Worm (Caenorhabditis elegans) whole organism, young adult: ENCODE data around the gene R09A1.3.

ENCODE experiments used
- F10E7.11 ChIP-seq: sonication (generic microtip); optimal IDR thresholded peaks from 2 replicates; lab custom pipeline; 2017; ENCODE audit warnings: mild to moderate bottlenecking, missing genetic modification characterization, moderate library complexity, missing compliant biosample characterization
- ama-1 ChIP-seq, 3 experiments: fragments of 150-350 bp in 1 of 3; sonication (generic microtip) in 2 of 3; optimal IDR thresholded peaks; 2 replicates each; lab custom pipeline; 2014 to 2018; ENCODE audit warnings: missing biosample characterization in 2 of 3, missing genetic modification characterization in 2 of 3, missing genetic modification reagents in 2 of 3
- attf-6 ChIP-seq: fragments of 200-800 bp; sonication (Bioruptor generic); IDR thresholded peaks from 2 replicates; pipeline ENCODE4 v1.3.6; 2022; ENCODE audit warnings: missing genetic modification reagents, missing genetic modification characterization, missing compliant biosample characterization
- ets-4 ChIP-seq: fragments of 200-800 bp; sonication (Bioruptor generic); optimal IDR thresholded peaks from 2 replicates; lab custom pipeline; 2018; ENCODE audit warnings: mild to moderate bottlenecking, missing genetic modification characterization, missing compliant biosample characterization
- gei-17 ChIP-seq: fragments of 200-800 bp; sonication (Bioruptor generic); optimal IDR thresholded peaks from 2 replicates; lab custom pipeline; 2018; ENCODE audit warnings: mild to moderate bottlenecking, missing genetic modification characterization, missing compliant biosample characterization
- tbp1 ChIP-seq: fragments of 200-800 bp; sonication (Bioruptor generic); optimal IDR thresholded peaks from 2 replicates; lab custom pipeline; 2018; ENCODE audit warnings: mild to moderate bottlenecking, missing genetic modification characterization, missing compliant biosample characterization
- unc-62 ChIP-seq: fragments of 150-350 bp; optimal IDR thresholded peaks from 2 replicates; lab custom pipeline; 2014; ENCODE audit warnings: missing biosample characterization, missing genetic modification reagents, missing genetic modification characterization
- ztf-6 ChIP-seq: fragments of 200-800 bp; sonication (Bioruptor generic); IDR thresholded peaks from 2 replicates; pipeline ENCODE4 v1.3.6; 2022; ENCODE audit warnings: missing genetic modification reagents, missing genetic modification characterization, missing compliant biosample characterization

ce11 chrV:1021456-1021855, 5.4 kb downstream of the R09A1.3 start:
- no peak for TF ChIP-seq gei-17 (GFP tag; lab: Kevin White, UChicago)
- no peak for TF ChIP-seq F10E7.11
- no peak for TF ChIP-seq ets-4 (GFP tag; lab: Kevin White, UChicago)
- no peak for TF ChIP-seq ama-1 (optimal IDR thresholded peaks at IDR 0.05; lab: Kevin White, UChicago)
- no peak for TF ChIP-seq ama-1 (GFP tag; optimal IDR thresholded peaks at IDR 0.05; lab: Kevin White, UChicago)
- TF ChIP-seq ztf-6 (GFP tag; lab: Robert Waterston, UW) = no peak
- TF ChIP-seq tbp1 (GFP tag; lab: Kevin White, UChicago) = no peak
- TF ChIP-seq attf-6 (GFP tag; lab: Robert Waterston, UW) = no peak
- TF ChIP-seq unc-62 = no peak
